Worm (Caenorhabditis elegans) whole organism, L2 larva: Measurements from ENCODE around the gene dyf-19.

Source experiments
- F13H6.1 ChIP-seq: sonication (generic microtip); optimal IDR thresholded peaks from 2 replicates; lab custom pipeline; 2016; ENCODE audit warnings: missing genetic modification characterization, missing compliant biosample characterization
- R02D3.7 ChIP-seq: fragments of 150-350 bp; optimal IDR thresholded peaks from 2 replicates; lab custom pipeline; 2014; ENCODE audit warnings: missing biosample characterization, missing genetic modification characterization
- Y55F3AM.14 ChIP-seq: fragments of 200-800 bp; sonication (Bioruptor generic); optimal IDR thresholded peaks from 2 replicates; lab custom pipeline; 2018; ENCODE audit warnings: mild to moderate bottlenecking, missing genetic modification characterization, missing compliant biosample characterization
- ZK546.5 ChIP-seq: sonication (generic microtip); optimal IDR thresholded peaks from 2 replicates; lab custom pipeline; 2017; ENCODE audit warnings: missing biosample characterization, missing genetic modification characterization
- alr-1 ChIP-seq: fragments of 150-350 bp; optimal IDR thresholded peaks from 2 replicates; lab custom pipeline; 2014; ENCODE audit warnings: missing biosample characterization, missing genetic modification characterization
- blmp-1 ChIP-seq: sonication (generic microtip); optimal IDR thresholded peaks from 2 replicates; lab custom pipeline; 2017; ENCODE audit warnings: missing genetic modification characterization, mild to moderate bottlenecking, missing compliant biosample characterization, antibody characterized with exemption, moderate library complexity; ENCODE audit not compliant: insufficient read depth
- ceh-16 ChIP-seq: fragments of 150-350 bp; optimal IDR thresholded peaks from 2 replicates; lab custom pipeline; 2014; ENCODE audit warnings: missing biosample characterization, missing genetic modification characterization
- ceh-82 ChIP-seq: fragments of 150-350 bp; optimal IDR thresholded peaks from 2 replicates; lab custom pipeline; 2014; ENCODE audit warnings: missing biosample characterization, missing genetic modification characterization
- crh-2 ChIP-seq: sonication (generic microtip); optimal IDR thresholded peaks from 2 replicates; lab custom pipeline; 2017; ENCODE audit warnings: missing biosample characterization, missing genetic modification characterization
- dmd-4 ChIP-seq: sonication (generic microtip); optimal IDR thresholded peaks from 2 replicates; lab custom pipeline; 2017; ENCODE audit warnings: missing biosample characterization, missing genetic modification characterization
- egl-27 ChIP-seq: sonication (generic microtip); optimal IDR thresholded peaks from 3 replicates; lab custom pipeline; 2017; ENCODE audit warnings: missing biosample characterization, missing genetic modification reagents, missing genetic modification characterization
- gmeb-1 ChIP-seq: fragments of 150-350 bp; optimal IDR thresholded peaks from 2 replicates; lab custom pipeline; 2014; ENCODE audit warnings: missing biosample characterization, missing genetic modification characterization
- lin-39 ChIP-seq: fragments of 150-350 bp; optimal IDR thresholded peaks from 2 replicates; lab custom pipeline; 2014; ENCODE audit warnings: missing biosample characterization, missing genetic modification reagents, missing genetic modification characterization
- lsy-2 ChIP-seq, 2 experiments: fragments of 150-350 bp in 1 of 2; sonication (generic microtip) in 1 of 2; optimal IDR thresholded peaks; 2 replicates each; lab custom pipeline; 2014 to 2017; ENCODE audit warnings: missing biosample characterization in 2 of 2, missing genetic modification characterization in 2 of 2
- mab-5 ChIP-seq: fragments of 150-350 bp; optimal IDR thresholded peaks from 2 replicates; lab custom pipeline; 2014; ENCODE audit warnings: missing biosample characterization, missing genetic modification characterization
- nhr-11 ChIP-seq: fragments of 150-350 bp; optimal IDR thresholded peaks from 2 replicates; lab custom pipeline; 2014; ENCODE audit warnings: missing biosample characterization, missing genetic modification characterization
- nhr-12 ChIP-seq: fragments of 150-350 bp; optimal IDR thresholded peaks from 2 replicates; lab custom pipeline; 2014; ENCODE audit warnings: missing biosample characterization, missing genetic modification characterization
- nhr-21 ChIP-seq: fragments of 150-350 bp; optimal IDR thresholded peaks from 2 replicates; lab custom pipeline; 2014; ENCODE audit warnings: missing biosample characterization, missing genetic modification characterization
- nhr-23 ChIP-seq: fragments of 150-350 bp; optimal IDR thresholded peaks from 2 replicates; lab custom pipeline; 2014; ENCODE audit warnings: missing biosample characterization, missing genetic modification reagents, missing genetic modification characterization
- nhr-237 ChIP-seq: fragments of 150-350 bp; optimal IDR thresholded peaks from 2 replicates; lab custom pipeline; 2014; ENCODE audit warnings: missing biosample characterization, missing genetic modification characterization
- nhr-25 ChIP-seq: fragments of 150-350 bp; sonication (generic microtip); optimal IDR thresholded peaks from 3 replicates; lab custom pipeline; 2014; ENCODE audit warnings: missing biosample characterization, missing genetic modification characterization
- nhr-77 ChIP-seq: fragments of 150-350 bp; optimal IDR thresholded peaks from 2 replicates; lab custom pipeline; 2014; ENCODE audit warnings: missing biosample characterization, missing genetic modification characterization
- peb-1 ChIP-seq: fragments of 150-350 bp; optimal IDR thresholded peaks from 2 replicates; lab custom pipeline; 2014; ENCODE audit warnings: missing biosample characterization, missing genetic modification characterization
- skn-1 ChIP-seq: sonication (generic microtip); optimal IDR thresholded peaks from 2 replicates; lab custom pipeline; 2017; ENCODE audit warnings: missing biosample characterization, missing genetic modification characterization
- sma-3 ChIP-seq: sonication (generic microtip); optimal IDR thresholded peaks from 2 replicates; lab custom pipeline; 2016; ENCODE audit warnings: missing genetic modification reagents, missing genetic modification characterization, missing compliant biosample characterization
- sma-9 ChIP-seq, 2 experiments: fragments of 150-350 bp in 1 of 2; sonication (generic microtip) in 1 of 2; optimal IDR thresholded peaks; 2 replicates each; lab custom pipeline; 2014 to 2016; ENCODE audit warnings: missing genetic modification characterization in 2 of 2, mild to moderate bottlenecking in 1 of 2, missing biosample characterization in 1 of 2, missing compliant biosample characterization in 1 of 2, missing genetic modification reagents in 1 of 2, moderate library complexity in 1 of 2
- snpc-4 ChIP-seq: fragments of 150-350 bp; optimal IDR thresholded peaks from 2 replicates; lab custom pipeline; 2014; ENCODE audit warnings: missing biosample characterization, missing genetic modification characterization
- unc-39 ChIP-seq: fragments of 150-350 bp; optimal IDR thresholded peaks from 2 replicates; lab custom pipeline; 2014; ENCODE audit warnings: missing biosample characterization, missing genetic modification characterization
- unc-55 ChIP-seq: fragments of 150-350 bp; sonication (generic microtip); optimal IDR thresholded peaks from 3 replicates; lab custom pipeline; 2014; ENCODE audit warnings: missing biosample characterization, missing genetic modification reagents, missing genetic modification characterization
- unc-62 ChIP-seq: fragments of 150-350 bp; optimal IDR thresholded peaks from 2 replicates; lab custom pipeline; 2014; ENCODE audit warnings: missing biosample characterization, missing genetic modification reagents, missing genetic modification characterization
- zag-1 ChIP-seq: fragments of 150-350 bp; optimal IDR thresholded peaks from 2 replicates; lab custom pipeline; 2014; ENCODE audit warnings: missing biosample characterization, missing genetic modification characterization
- ztf-1 ChIP-seq: fragments of 200-800 bp; sonication (Bioruptor generic); conservative IDR thresholded peaks from 2 replicates; pipeline ENCODE4 v1.3.6; 2022; ENCODE audit warnings: missing genetic modification characterization, missing compliant biosample characterization
- ztf-11 ChIP-seq: sonication (generic microtip); optimal IDR thresholded peaks from 2 replicates; lab custom pipeline; 2017; ENCODE audit warnings: missing biosample characterization, missing genetic modification characterization

Gene dyf-19

ce11 chrV:19599087-19599486, 25.8 kb upstream of the dyf-19 start:
- no peak for TF ChIP-seq ztf-11 (tag; lab: Kevin White, UChicago)
- TF ChIP-seq peb-1, result no peak
- TF ChIP-seq ztf-1 (GFP tag; lab: Robert Waterston, UW), result no peak
- no peak for TF ChIP-seq snpc-4 (tag; lab: Kevin White, UChicago)
- TF ChIP-seq sma-3, result no peak
- no peak for TF ChIP-seq unc-39 (tag; lab: Kevin White, UChicago)
- TF ChIP-seq nhr-12 (tag; lab: Kevin White, UChicago), result no peak
- no peak for TF ChIP-seq lin-39 (tag; lab: Kevin White, UChicago)

- no peak for TF ChIP-seq nhr-77
- no peak for TF ChIP-seq nhr-25 (tag; lab: Kevin White, UChicago)
- no peak for TF ChIP-seq R02D3.7 (tag; lab: Kevin White, UChicago)
- no peak for TF ChIP-seq gmeb-1 (tag; lab: Kevin White, UChicago)
- no peak for TF ChIP-seq ZK546.5
- no peak for TF ChIP-seq ceh-16 (tag; lab: Kevin White, UChicago)
- no peak for TF ChIP-seq zag-1 (tag; lab: Kevin White, UChicago)
- TF ChIP-seq F13H6.1 (tag; lab: Kevin White, UChicago), result no peak
- TF ChIP-seq peb-1, result no peak
- no peak for TF ChIP-seq nhr-21 (tag; lab: Kevin White, UChicago)
- no peak for TF ChIP-seq nhr-11
- TF ChIP-seq nhr-237 (tag; lab: Kevin White, UChicago), result no peak
- TF ChIP-seq unc-62 (GFP tag; lab: Kevin White, UChicago), result no peak
- TF ChIP-seq alr-1 (tag; lab: Kevin White, UChicago), result no peak
- TF ChIP-seq blmp-1 (tag; lab: Kevin White, UChicago), result no peak
- TF ChIP-seq nhr-23 (tag; lab: Kevin White, UChicago), result no peak
- no peak for TF ChIP-seq unc-55 (GFP tag; lab: Kevin White, UChicago)
- no peak for TF ChIP-seq snpc-4 (tag; lab: Kevin White, UChicago)
- TF ChIP-seq ztf-11 (tag; lab: Kevin White, UChicago), result no peak
- no peak for TF ChIP-seq skn-1 (tag; lab: Kevin White, UChicago)
- TF ChIP-seq, all 48 proteins: peak for 0
These were observed 19.4 kb upstream of the dyf-19 start for ce11 chrV:19605415-19605814.

- TF ChIP-seq egl-27 (tag; lab: Kevin White, UChicago) (no peak), blmp-1 (tag; lab: Kevin White, UChicago) (no peak), nhr-237 (tag; lab: Kevin White, UChicago) (no peak), lin-39 (tag; lab: Kevin White, UChicago) (no peak), mab-5 (tag; lab: Kevin White, UChicago) (no peak), sma-3 (no peak), nhr-12 (tag; lab: Kevin White, UChicago) (no peak), unc-55 (GFP tag; lab: Kevin White, UChicago) (no peak), nhr-21 (tag; lab: Kevin White, UChicago) (no peak)
These were observed 19.0 kb upstream of the dyf-19 start, which contains the start of gene nlp-25 for ce11 chrV:19605880-19606279. nlp-25 (plus strand) TSS chrV:19606180.

- no peak for TF ChIP-seq ceh-16 (tag; lab: Kevin White, UChicago)
- TF ChIP-seq Y55F3AM.14, result no peak
- no peak for TF ChIP-seq alr-1 (tag; lab: Kevin White, UChicago)
- TF ChIP-seq unc-62 (GFP tag; lab: Kevin White, UChicago), result no peak
- peak; percentile 16 for TF ChIP-seq nhr-25 (tag; lab: Kevin White, UChicago)
- TF ChIP-seq F13H6.1 (tag; lab: Kevin White, UChicago), result no peak
- TF ChIP-seq snpc-4 (tag; lab: Kevin White, UChicago), result no peak
- TF ChIP-seq nhr-12 (tag; lab: Kevin White, UChicago), result no peak
- peak; percentile 7 for TF ChIP-seq sma-9 (GFP tag; optimal IDR thresholded peaks at IDR 0.05; lab: Kevin White, UChicago)
- no peak for TF ChIP-seq sma-9 (tag; optimal IDR thresholded peaks at IDR 0.05; lab: Kevin White, UChicago)
These were observed 16.2 kb upstream of the dyf-19 start for ce11 chrV:19608665-19609064.

ce11 chrV:19609194-19609593, 15.7 kb upstream of the dyf-19 start, which contains the start of gene grsp-1:
grsp-1 (plus strand) TSS chrV:19609494.
- no peak for TF ChIP-seq ZK546.5
- TF ChIP-seq lsy-2 (tag; optimal IDR thresholded peaks at IDR 0.05; lab: Kevin White, UChicago), result no peak
- no peak for TF ChIP-seq unc-62 (GFP tag; lab: Kevin White, UChicago)
- no peak for TF ChIP-seq skn-1 (tag; lab: Kevin White, UChicago)
- TF ChIP-seq crh-2 (tag; lab: Kevin White, UChicago), result no peak
- TF ChIP-seq ceh-16 (tag; lab: Kevin White, UChicago), result no peak
- no peak for TF ChIP-seq dmd-4 (tag; lab: Kevin White, UChicago)
- TF ChIP-seq ceh-82 (tag; lab: Kevin White, UChicago), result no peak
- no peak for TF ChIP-seq ztf-1 (GFP tag; lab: Robert Waterston, UW)
- TF ChIP-seq, all 48 proteins: peak for 0
